Worm (Caenorhabditis elegans) whole organism, L2 larva: ENCODE measurements around the gene F49F1.4.
"Not testable (repeated sequence)": the region's sequence is repeated elsewhere in the genome, so short reads cannot be mapped to it uniquely, and the experiment has no call there.

Experiments
- C34F6.9 ChIP-seq: fragments of 150-350 bp; optimal IDR thresholded peaks from 2 replicates; lab custom pipeline; 2014; ENCODE audit warnings: missing biosample characterization, missing genetic modification characterization
- F13H6.1 ChIP-seq: sonication (generic microtip); optimal IDR thresholded peaks from 2 replicates; lab custom pipeline; 2016; ENCODE audit warnings: missing genetic modification characterization, missing compliant biosample characterization
- R02D3.7 ChIP-seq: fragments of 150-350 bp; optimal IDR thresholded peaks from 2 replicates; lab custom pipeline; 2014; ENCODE audit warnings: missing biosample characterization, missing genetic modification characterization
- Y55F3AM.14 ChIP-seq: fragments of 200-800 bp; sonication (Bioruptor generic); optimal IDR thresholded peaks from 2 replicates; lab custom pipeline; 2018; ENCODE audit warnings: mild to moderate bottlenecking, missing genetic modification characterization, missing compliant biosample characterization
- ZK546.5 ChIP-seq: sonication (generic microtip); optimal IDR thresholded peaks from 2 replicates; lab custom pipeline; 2017; ENCODE audit warnings: missing biosample characterization, missing genetic modification characterization
- aly-2 ChIP-seq: fragments of 150-350 bp; optimal IDR thresholded peaks from 2 replicates; lab custom pipeline; 2014; ENCODE audit warnings: missing biosample characterization, missing genetic modification characterization
- blmp-1 ChIP-seq: sonication (generic microtip); optimal IDR thresholded peaks from 2 replicates; lab custom pipeline; 2017; ENCODE audit warnings: missing genetic modification characterization, mild to moderate bottlenecking, missing compliant biosample characterization, antibody characterized with exemption, moderate library complexity; ENCODE audit not compliant: insufficient read depth
- ceh-16 ChIP-seq: fragments of 150-350 bp; optimal IDR thresholded peaks from 2 replicates; lab custom pipeline; 2014; ENCODE audit warnings: missing biosample characterization, missing genetic modification characterization
- ceh-82 ChIP-seq: fragments of 150-350 bp; optimal IDR thresholded peaks from 2 replicates; lab custom pipeline; 2014; ENCODE audit warnings: missing biosample characterization, missing genetic modification characterization
- crh-2 ChIP-seq: sonication (generic microtip); optimal IDR thresholded peaks from 2 replicates; lab custom pipeline; 2017; ENCODE audit warnings: missing biosample characterization, missing genetic modification characterization
- dmd-4 ChIP-seq: sonication (generic microtip); optimal IDR thresholded peaks from 2 replicates; lab custom pipeline; 2017; ENCODE audit warnings: missing biosample characterization, missing genetic modification characterization
- egl-27 ChIP-seq: sonication (generic microtip); optimal IDR thresholded peaks from 3 replicates; lab custom pipeline; 2017; ENCODE audit warnings: missing biosample characterization, missing genetic modification reagents, missing genetic modification characterization
- elt-3 ChIP-seq: sonication (generic microtip); optimal IDR thresholded peaks from 2 replicates; lab custom pipeline; 2017; ENCODE audit warnings: missing biosample characterization, missing genetic modification characterization
- lin-11 ChIP-seq: fragments of 150-350 bp; sonication (generic microtip); optimal IDR thresholded peaks from 2 replicates; lab custom pipeline; 2014; ENCODE audit warnings: missing biosample characterization, missing genetic modification characterization, inconsistent platforms, mixed read lengths
- lin-13 ChIP-seq: fragments of 150-350 bp; optimal IDR thresholded peaks from 2 replicates; lab custom pipeline; 2014; ENCODE audit warnings: missing biosample characterization, missing genetic modification reagents, missing genetic modification characterization
- lin-39 ChIP-seq: fragments of 150-350 bp; optimal IDR thresholded peaks from 2 replicates; lab custom pipeline; 2014; ENCODE audit warnings: missing biosample characterization, missing genetic modification reagents, missing genetic modification characterization
- mab-5 ChIP-seq: fragments of 150-350 bp; optimal IDR thresholded peaks from 2 replicates; lab custom pipeline; 2014; ENCODE audit warnings: missing biosample characterization, missing genetic modification characterization
- mbf-1 ChIP-seq: sonication (generic microtip); optimal IDR thresholded peaks from 2 replicates; lab custom pipeline; 2017; ENCODE audit warnings: missing biosample characterization, missing genetic modification characterization
- mdl-1 ChIP-seq, 2 experiments: fragments of 150-350 bp in 1 of 2; sonication (generic microtip) in 1 of 2; optimal IDR thresholded peaks; 2 replicates each; lab custom pipeline; 2017; ENCODE audit warnings: missing biosample characterization in 2 of 2, missing genetic modification characterization in 2 of 2
- nhr-10 ChIP-seq: sonication (generic microtip); optimal IDR thresholded peaks from 2 replicates; lab custom pipeline; 2017; ENCODE audit warnings: missing biosample characterization, missing genetic modification characterization
- nhr-11 ChIP-seq: fragments of 150-350 bp; optimal IDR thresholded peaks from 2 replicates; lab custom pipeline; 2014; ENCODE audit warnings: missing biosample characterization, missing genetic modification characterization
- nhr-12 ChIP-seq: fragments of 150-350 bp; optimal IDR thresholded peaks from 2 replicates; lab custom pipeline; 2014; ENCODE audit warnings: missing biosample characterization, missing genetic modification characterization
- nhr-129 ChIP-seq: fragments of 150-350 bp; optimal IDR thresholded peaks from 2 replicates; lab custom pipeline; 2014; ENCODE audit warnings: missing biosample characterization, missing genetic modification characterization
- nhr-21 ChIP-seq: fragments of 150-350 bp; optimal IDR thresholded peaks from 2 replicates; lab custom pipeline; 2014; ENCODE audit warnings: missing biosample characterization, missing genetic modification characterization
- nhr-6 ChIP-seq: fragments of 150-350 bp; optimal IDR thresholded peaks from 2 replicates; lab custom pipeline; 2014; ENCODE audit warnings: missing biosample characterization, missing genetic modification characterization
- peb-1 ChIP-seq: fragments of 150-350 bp; optimal IDR thresholded peaks from 2 replicates; lab custom pipeline; 2014; ENCODE audit warnings: missing biosample characterization, missing genetic modification characterization
- skn-1 ChIP-seq: sonication (generic microtip); optimal IDR thresholded peaks from 2 replicates; lab custom pipeline; 2017; ENCODE audit warnings: missing biosample characterization, missing genetic modification characterization
- sma-3 ChIP-seq: sonication (generic microtip); optimal IDR thresholded peaks from 2 replicates; lab custom pipeline; 2016; ENCODE audit warnings: missing genetic modification reagents, missing genetic modification characterization, missing compliant biosample characterization
- sma-9 ChIP-seq, 2 experiments: fragments of 150-350 bp in 1 of 2; sonication (generic microtip) in 1 of 2; optimal IDR thresholded peaks; 2 replicates each; lab custom pipeline; 2014 to 2016; ENCODE audit warnings: missing genetic modification characterization in 2 of 2, mild to moderate bottlenecking in 1 of 2, missing biosample characterization in 1 of 2, missing compliant biosample characterization in 1 of 2, missing genetic modification reagents in 1 of 2, moderate library complexity in 1 of 2
- unc-39 ChIP-seq: fragments of 150-350 bp; optimal IDR thresholded peaks from 2 replicates; lab custom pipeline; 2014; ENCODE audit warnings: missing biosample characterization, missing genetic modification characterization
- zag-1 ChIP-seq: fragments of 150-350 bp; optimal IDR thresholded peaks from 2 replicates; lab custom pipeline; 2014; ENCODE audit warnings: missing biosample characterization, missing genetic modification characterization
- ztf-1 ChIP-seq: fragments of 200-800 bp; sonication (Bioruptor generic); conservative IDR thresholded peaks from 2 replicates; pipeline ENCODE4 v1.3.6; 2022; ENCODE audit warnings: missing genetic modification characterization, missing compliant biosample characterization
- ztf-11 ChIP-seq: sonication (generic microtip); optimal IDR thresholded peaks from 2 replicates; lab custom pipeline; 2017; ENCODE audit warnings: missing biosample characterization, missing genetic modification characterization
- ztf-4 ChIP-seq: fragments of 150-350 bp; optimal IDR thresholded peaks from 2 replicates; lab custom pipeline; 2014; ENCODE audit warnings: missing biosample characterization, missing genetic modification characterization

Gene F49F1.4

ce11 chrIV:4137472-4137871 lies 21.9 kb upstream of the F49F1.4 start, which contains the start of gene F49F1.9:
Gene F49F1.9 (minus strand): TSS chrIV:4137572.
- TF ChIP-seq mab-5 (no peak), lin-39 (tag; lab: Kevin White, UChicago) (no peak), elt-3 (tag; lab: Kevin White, UChicago) (no peak), unc-39 (tag; lab: Kevin White, UChicago) (no peak), ztf-11 (tag; lab: Kevin White, UChicago) (no peak), ZK546.5 (tag; lab: Kevin White, UChicago) (no peak), mdl-1 (tag; optimal IDR thresholded peaks at IDR 0.05; lab: Kevin White, UChicago) (no peak), crh-2 (tag; lab: Kevin White, UChicago) (no peak), skn-1 (tag; lab: Kevin White, UChicago) (no peak), ceh-82 (no peak), lin-11 (tag; lab: Kevin White, UChicago) (no peak), nhr-12 (tag; lab: Kevin White, UChicago) (no peak), zag-1 (tag; lab: Kevin White, UChicago) (no peak), egl-27 (no peak), sma-3 (GFP tag; lab: Kevin White, UChicago) (no peak), nhr-11 (no peak), aly-2 (tag; lab: Kevin White, UChicago) (no peak), ceh-16 (no peak), dmd-4 (tag; lab: Kevin White, UChicago) (no peak)
- TF ChIP-seq, all 48 proteins: peak for 0

ce11 chrIV:4135744-4136143 lies 20.2 kb upstream of the F49F1.4 start, which contains the start of gene F49F1.17:
Gene F49F1.17 (minus strand): TSS chrIV:4135844.
- TF ChIP-seq mab-5: no peak

- not testable (repeated sequence) for TF ChIP-seq ztf-4, nhr-6, ZK546.5 (tag; lab: Kevin White, UChicago)
Observed at ce11 chrIV:4125657-4126056, 10.1 kb upstream of the F49F1.4 start, which contains the start of gene F49F1.7. Gene F49F1.7 (minus strand): TSS chrIV:4125757.

ce11 chrIV:4123083-4123482 lies 7.5 kb upstream of the F49F1.4 start, which contains the start of gene mul-1:
Gene mul-1 (minus strand): TSS chrIV:4123166.
- no peak for TF ChIP-seq Y55F3AM.14 (GFP tag; lab: Kevin White, UChicago)
- TF ChIP-seq nhr-10 (tag; lab: Kevin White, UChicago): no peak
- no peak for TF ChIP-seq nhr-129 (tag; lab: Kevin White, UChicago)
- TF ChIP-seq ztf-1: no peak
- TF ChIP-seq peb-1 (tag; lab: Kevin White, UChicago): no peak
- TF ChIP-seq R02D3.7 (tag; lab: Kevin White, UChicago): no peak
- no peak for TF ChIP-seq blmp-1 (tag; lab: Kevin White, UChicago)
- no peak for TF ChIP-seq dmd-4 (tag; lab: Kevin White, UChicago)
- no peak for TF ChIP-seq F13H6.1 (tag; lab: Kevin White, UChicago)
- TF ChIP-seq, all 48 proteins: peak for 0

ce11 chrIV:4121055-4121454 lies 5.5 kb upstream of the F49F1.4 start:
- TF ChIP-seq lin-13 (GFP tag; lab: Kevin White, UChicago): no peak
- no peak for TF ChIP-seq nhr-21
- no peak for TF ChIP-seq elt-3 (tag; lab: Kevin White, UChicago)
- no peak for TF ChIP-seq ztf-1
- no peak for TF ChIP-seq blmp-1 (tag; lab: Kevin White, UChicago)
- no peak for TF ChIP-seq ztf-4 (tag; lab: Kevin White, UChicago)
- no peak for TF ChIP-seq mbf-1 (tag; lab: Kevin White, UChicago)
- TF ChIP-seq sma-9 (GFP tag; optimal IDR thresholded peaks at IDR 0.05; lab: Kevin White, UChicago): no peak
- no peak for TF ChIP-seq sma-9 (tag; optimal IDR thresholded peaks at IDR 0.05; lab: Kevin White, UChicago)
- TF ChIP-seq, all 48 proteins: peak for 0

- TF ChIP-seq ceh-16 (no peak), nhr-10 (tag; lab: Kevin White, UChicago) (no peak), R02D3.7 (tag; lab: Kevin White, UChicago) (no peak), lin-39 (tag; lab: Kevin White, UChicago) (no peak), lin-13 (GFP tag; lab: Kevin White, UChicago) (no peak), nhr-6 (tag; lab: Kevin White, UChicago) (no peak), ceh-82 (no peak), crh-2 (tag; lab: Kevin White, UChicago) (no peak), nhr-129 (tag; lab: Kevin White, UChicago) (no peak), C34F6.9 (tag; lab: Kevin White, UChicago) (no peak), lin-11 (tag; lab: Kevin White, UChicago) (no peak), peb-1 (tag; lab: Kevin White, UChicago) (no peak)
Observed at ce11 chrIV:4120263-4120662, 4.7 kb upstream of the F49F1.4 start, which contains the start of gene F49F1.5. Gene F49F1.5 (minus strand): TSS chrIV:4120415.
